Fruit fly (Drosophila melanogaster): ENCODE measurements around the gene sinah.

sinah gene

dm6 chr3L:16853533-16854386 lies 5.1 kb upstream of the sinah start, which contains the start of gene sina:
TSS of gene sina (plus strand) at chr3L:16853751.
- TF ChIP-seq vri (GFP tag; optimal IDR thresholded peaks at IDR 0.05) (no peak), net (GFP tag; optimal IDR thresholded peaks at IDR 0.05) (peak; percentile 16), CG34406 (GFP tag; optimal IDR thresholded peaks at IDR 0.05) (no peak), lz (GFP tag; optimal IDR thresholded peaks at IDR 0.05) (no peak), ss (GFP tag; optimal IDR thresholded peaks at IDR 0.05) (no peak), Eip93F (GFP tag; optimal IDR thresholded peaks at IDR 0.05) (peak; percentile 4), eg (GFP tag; IDR thresholded peaks at IDR 0.05) (0 out of 3 replicates have a peak, but pooled peaks have one; percentile 20), esn (GFP tag; optimal IDR thresholded peaks at IDR 0.05) (peak; percentile 4), CG1621 (tag; optimal IDR thresholded peaks at IDR 0.05) (no peak), acj6 (GFP tag; optimal IDR thresholded peaks at IDR 0.05) (no peak), CG32006 (GFP tag; optimal IDR thresholded peaks at IDR 0.05) (peak; percentile 0), Met (GFP tag; optimal IDR thresholded peaks at IDR 0.05) (no peak), Sox14 (GFP tag; optimal IDR thresholded peaks at IDR 0.05) (no peak), CG3032 (tag; optimal IDR thresholded peaks at IDR 0.05) (peak; percentile 8), CG8119 (GFP tag; IDR thresholded peaks at IDR 0.05) (0 out of 3 replicates have a peak, but pooled peaks have one; percentile 11), CG4318 (GFP tag; optimal IDR thresholded peaks at IDR 0.05) (no peak), CG3919 (GFP tag; optimal IDR thresholded peaks at IDR 0.05) (no peak), Hr4 (GFP tag; optimal IDR thresholded peaks at IDR 0.05) (peak; percentile 18), CG6276 (GFP tag; optimal IDR thresholded peaks at IDR 0.05) (peak; percentile 34), CG31627 (GFP tag; optimal IDR thresholded peaks at IDR 0.05) (peak; percentile 2)

- no peak for TF ChIP-seq Met (GFP tag; optimal IDR thresholded peaks at IDR 0.05)
- TF ChIP-seq salr (GFP tag; optimal IDR thresholded peaks at IDR 0.05): peak in 1 of 2 experiments; percentile 4
- peak; percentile 27 for TF ChIP-seq Sox14 (GFP tag; optimal IDR thresholded peaks at IDR 0.05)
- TF ChIP-seq CG3032 (tag; optimal IDR thresholded peaks at IDR 0.05): peak; percentile 44
- TF ChIP-seq CG8119 (GFP tag; IDR thresholded peaks at IDR 0.05): peak; percentile 26; the same call in 1 of the 3 replicates
- TF ChIP-seq Eip78C (GFP tag): peak; percentile 73
- TF ChIP-seq CG1621 (tag; optimal IDR thresholded peaks at IDR 0.05): peak; percentile 0
- TF ChIP-seq CG6163 (GFP tag; IDR thresholded peaks at IDR 0.05): 0 out of 3 replicates have a peak, but pooled peaks have one; percentile 39
- TF ChIP-seq dac (GFP tag; optimal IDR thresholded peaks at IDR 0.05): no peak
- TF ChIP-seq ss (GFP tag; optimal IDR thresholded peaks at IDR 0.05): peak; percentile 69 to 80
- no peak for TF ChIP-seq OdsH (GFP tag; optimal IDR thresholded peaks at IDR 0.05)
- TF ChIP-seq spab (GFP tag; optimal IDR thresholded peaks at IDR 0.05): peak; percentile 49
- TF ChIP-seq CG6808 (GFP tag; optimal IDR thresholded peaks at IDR 0.05): peak; percentile 72
- no peak for TF ChIP-seq CG9139 (GFP tag; optimal IDR thresholded peaks at IDR 0.05)
- peak; percentile 47 for TF ChIP-seq Ets96B (tag; optimal IDR thresholded peaks at IDR 0.05)
Observed at dm6 chr3L:16854387-16855033, 4.4 kb upstream of the sinah start.

- TF ChIP-seq Hr4 (GFP tag; optimal IDR thresholded peaks at IDR 0.05) (no peak), dac (GFP tag; optimal IDR thresholded peaks at IDR 0.05) (no peak), esn (GFP tag; optimal IDR thresholded peaks at IDR 0.05) (no peak)
Observed at dm6 chr3L:16855287-16855686, 3.6 kb upstream of the sinah start.

dm6 chr3L:16860322-16860721 lies 1.4 kb downstream of the sinah start, which contains the start of gene CG13029:
TSS of gene CG13029 (plus strand) at chr3L:16860622.
- no peak for TF ChIP-seq OdsH (GFP tag; optimal IDR thresholded peaks at IDR 0.05)
- TF ChIP-seq CG3919 (GFP tag; optimal IDR thresholded peaks at IDR 0.05): no peak
- TF ChIP-seq Eip75B (GFP tag; optimal IDR thresholded peaks at IDR 0.05): no peak
- no peak for TF ChIP-seq Eip78C (GFP tag)
- TF ChIP-seq CG16779 (tag; optimal IDR thresholded peaks at IDR 0.05): no peak
- TF ChIP-seq CG6808 (GFP tag; optimal IDR thresholded peaks at IDR 0.05): no peak
- no peak for TF ChIP-seq CG6792 (GFP tag; optimal IDR thresholded peaks at IDR 0.05)
- no peak for TF ChIP-seq CG7368 (GFP tag; optimal IDR thresholded peaks at IDR 0.05)
- TF ChIP-seq CG34406 (GFP tag; optimal IDR thresholded peaks at IDR 0.05): no peak
- no peak for TF ChIP-seq vri (GFP tag; optimal IDR thresholded peaks at IDR 0.05)
- TF ChIP-seq CG10631 (GFP tag; optimal IDR thresholded peaks at IDR 0.05): no peak
- TF ChIP-seq Hr4 (GFP tag; optimal IDR thresholded peaks at IDR 0.05): no peak
